Worm (Caenorhabditis elegans) whole organism, young adult: ENCODE results near the gene pqn-36.
A peak's percentile ranks its signal among the peaks of the same experiment; 100 is the strongest.

Experiments
- B0261.1 ChIP-seq: sonication (generic microtip); optimal IDR thresholded peaks from 2 replicates; lab custom pipeline; 2016; ENCODE audit warnings: mild to moderate bottlenecking, missing genetic modification characterization, moderate library complexity, missing compliant biosample characterization
- B0336.3 ChIP-seq: fragments of 200-800 bp; sonication (Bioruptor generic); IDR thresholded peaks from 2 replicates; pipeline ENCODE4 v1.3.6; 2022; ENCODE audit warnings: missing genetic modification characterization, missing compliant biosample characterization
- C17E4.6 ChIP-seq: fragments of 200-800 bp; sonication (Bioruptor generic); IDR thresholded peaks from 2 replicates; pipeline ENCODE4 v1.3.6; 2022; ENCODE audit warnings: missing genetic modification reagents, missing genetic modification characterization, missing compliant biosample characterization
- F10E7.11 ChIP-seq: sonication (generic microtip); optimal IDR thresholded peaks from 2 replicates; lab custom pipeline; 2017; ENCODE audit warnings: mild to moderate bottlenecking, missing genetic modification characterization, moderate library complexity, missing compliant biosample characterization
- F33H1.4 ChIP-seq: fragments of 200-800 bp; sonication (Bioruptor generic); IDR thresholded peaks from 2 replicates; pipeline ENCODE4 v1.3.6; 2022; ENCODE audit warnings: missing genetic modification reagents, missing genetic modification characterization, missing compliant biosample characterization
- F52B5.7 ChIP-seq: sonication (generic microtip); optimal IDR thresholded peaks from 2 replicates; lab custom pipeline; 2016; ENCODE audit warnings: mild to moderate bottlenecking, missing genetic modification characterization, missing compliant biosample characterization
- K11D2.4 ChIP-seq: fragments of 200-800 bp; sonication (Bioruptor generic); IDR thresholded peaks from 2 replicates; pipeline ENCODE4 v1.3.6; 2022; ENCODE audit warnings: missing genetic modification reagents, missing genetic modification characterization, missing compliant biosample characterization
- Y56A3A.18 ChIP-seq: fragments of 200-800 bp; sonication (Bioruptor generic); IDR thresholded peaks from 2 replicates; pipeline ENCODE4 v1.3.6; 2022; ENCODE audit warnings: missing genetic modification reagents, missing genetic modification characterization, missing compliant biosample characterization
- Y79H2A.3 ChIP-seq: fragments of 200-800 bp; sonication (Bioruptor generic); conservative IDR thresholded peaks from 2 replicates; pipeline ENCODE4 v1.3.6; 2022; ENCODE audit warnings: missing genetic modification reagents, missing genetic modification characterization, missing compliant biosample characterization
- Y95B8A.8 ChIP-seq: fragments of 200-800 bp; sonication (Bioruptor generic); IDR thresholded peaks from 2 replicates; pipeline ENCODE4 v1.3.6; 2022; ENCODE audit warnings: missing genetic modification reagents, missing genetic modification characterization, missing compliant biosample characterization
- aptf-3 ChIP-seq: fragments of 200-800 bp; sonication (Bioruptor generic); IDR thresholded peaks from 2 replicates; pipeline ENCODE4 v1.3.6; 2022; ENCODE audit warnings: missing genetic modification characterization, missing compliant biosample characterization
- athp-1 ChIP-seq: sonication (generic microtip); optimal IDR thresholded peaks from 2 replicates; lab custom pipeline; 2017; ENCODE audit warnings: mild to moderate bottlenecking, missing genetic modification characterization, missing compliant biosample characterization
- attf-5 ChIP-seq: fragments of 200-800 bp; sonication (Bioruptor generic); optimal IDR thresholded peaks from 2 replicates; lab custom pipeline; 2018; ENCODE audit warnings: mild to moderate bottlenecking, missing genetic modification characterization, missing compliant biosample characterization
- bed-2 ChIP-seq: fragments of 200-800 bp; sonication (Bioruptor generic); IDR thresholded peaks from 2 replicates; pipeline ENCODE4 v1.3.6; 2022; ENCODE audit warnings: missing genetic modification reagents, missing genetic modification characterization, missing compliant biosample characterization
- cebp-1 ChIP-seq, 2 experiments: fragments of 200-800 bp in 1 of 2; sonication (Bioruptor generic) in 1 of 2; sonication (generic microtip) in 1 of 2; IDR thresholded peaks in 1 of 2; optimal IDR thresholded peaks in 1 of 2; 2 replicates each; pipeline versions ENCODE4 v1.3.6 to Lab custom; 2017 to 2022; ENCODE audit warnings: missing compliant biosample characterization in 2 of 2, missing genetic modification characterization in 2 of 2, mild to moderate bottlenecking in 1 of 2, missing genetic modification reagents in 1 of 2, moderate library complexity in 1 of 2
- ceh-27 ChIP-seq: fragments of 200-800 bp; sonication (Bioruptor generic); optimal IDR thresholded peaks from 2 replicates; lab custom pipeline; 2018; ENCODE audit warnings: mild to moderate bottlenecking, missing genetic modification characterization, moderate library complexity, missing compliant biosample characterization
- dox-1 ChIP-seq: fragments of 200-800 bp; sonication (Bioruptor generic); IDR thresholded peaks from 2 replicates; pipeline ENCODE4 v1.3.6; 2022; ENCODE audit warnings: missing genetic modification reagents, missing genetic modification characterization, missing compliant biosample characterization
- efl-1 ChIP-seq: fragments of 150-350 bp; optimal IDR thresholded peaks from 2 replicates; lab custom pipeline; 2014; ENCODE audit warnings: missing biosample characterization, missing genetic modification reagents, missing genetic modification characterization
- ets-4 ChIP-seq: fragments of 200-800 bp; sonication (Bioruptor generic); optimal IDR thresholded peaks from 2 replicates; lab custom pipeline; 2018; ENCODE audit warnings: mild to moderate bottlenecking, missing genetic modification characterization, missing compliant biosample characterization
- fkh-3 ChIP-seq: sonication (generic microtip); optimal IDR thresholded peaks from 2 replicates; lab custom pipeline; 2016; ENCODE audit warnings: mild to moderate bottlenecking, missing genetic modification characterization, missing compliant biosample characterization
- hlh-12 ChIP-seq: sonication (generic microtip); optimal IDR thresholded peaks from 2 replicates; lab custom pipeline; 2016; ENCODE audit warnings: missing genetic modification characterization, missing compliant biosample characterization
- hlh-26 ChIP-seq: fragments of 200-800 bp; sonication (Bioruptor generic); conservative IDR thresholded peaks from 2 replicates; pipeline ENCODE4 v1.3.6; 2022; ENCODE audit warnings: missing genetic modification reagents, missing genetic modification characterization, missing compliant biosample characterization
- hmg-1.2 ChIP-seq: fragments of 200-800 bp; sonication (Bioruptor generic); IDR thresholded peaks from 2 replicates; pipeline ENCODE4 v1.3.6; 2022; ENCODE audit warnings: missing genetic modification reagents, missing genetic modification characterization, missing compliant biosample characterization
- lag-1 ChIP-seq: fragments of 200-800 bp; sonication (Bioruptor generic); IDR thresholded peaks from 2 replicates; pipeline ENCODE4 v1.3.6; 2022; ENCODE audit warnings: missing genetic modification reagents, missing genetic modification characterization, missing compliant biosample characterization
- let-607 ChIP-seq, 2 experiments: fragments of 200-800 bp in 1 of 2; sonication (Bioruptor generic) in 1 of 2; sonication (generic microtip) in 1 of 2; optimal IDR thresholded peaks; 2 replicates each; lab custom pipeline; 2016 to 2018; ENCODE audit warnings: mild to moderate bottlenecking in 2 of 2, missing compliant biosample characterization in 2 of 2, missing genetic modification characterization in 2 of 2, moderate library complexity in 2 of 2, missing genotype in 1 of 2
- lin-35 ChIP-seq, 3 experiments: fragments of 150-350 bp in 2 of 3; sonication (generic microtip) in 1 of 3; optimal IDR thresholded peaks; 2 replicates each; lab custom pipeline; 2014 to 2018; ENCODE audit warnings: missing biosample characterization in 3 of 3, missing genetic modification characterization in 3 of 3, missing genetic modification reagents in 3 of 3
- lin-54 ChIP-seq: fragments of 200-800 bp; sonication (Bioruptor generic); optimal IDR thresholded peaks from 2 replicates; lab custom pipeline; 2018; ENCODE audit warnings: mild to moderate bottlenecking, missing genetic modification characterization, missing compliant biosample characterization
- madf-3 ChIP-seq: fragments of 200-800 bp; sonication (Bioruptor generic); IDR thresholded peaks from 2 replicates; pipeline ENCODE4 v1.3.6; 2022; ENCODE audit warnings: missing genetic modification reagents, missing genetic modification characterization, missing compliant biosample characterization
- madf-8 ChIP-seq: fragments of 200-800 bp; sonication (Bioruptor generic); conservative IDR thresholded peaks from 2 replicates; pipeline ENCODE4 v1.3.6; 2022; ENCODE audit warnings: missing genetic modification reagents, missing genetic modification characterization, missing compliant biosample characterization
- mcd-1 ChIP-seq: fragments of 200-800 bp; sonication (Bioruptor generic); IDR thresholded peaks from 2 replicates; pipeline ENCODE4 v1.3.6; 2022; ENCODE audit warnings: missing genetic modification reagents, missing genetic modification characterization, missing compliant biosample characterization
- mel-28 ChIP-seq: sonication (generic microtip); optimal IDR thresholded peaks from 2 replicates; lab custom pipeline; 2016; ENCODE audit warnings: borderline replicate concordance, mild to moderate bottlenecking, missing genetic modification characterization, missing compliant biosample characterization
- mes-4 ChIP-seq: sonication (generic microtip); optimal IDR thresholded peaks from 2 replicates; lab custom pipeline; 2016; ENCODE audit warnings: missing genotype, missing genetic modification characterization, missing compliant biosample characterization
- nfya-2 ChIP-seq: fragments of 200-800 bp; sonication (Bioruptor generic); IDR thresholded peaks from 2 replicates; pipeline ENCODE4 v1.3.6; 2022; ENCODE audit warnings: missing genetic modification reagents, missing genetic modification characterization, missing compliant biosample characterization
- nhr-120 ChIP-seq: fragments of 200-800 bp; sonication (Bioruptor generic); IDR thresholded peaks from 2 replicates; pipeline ENCODE4 v1.3.6; 2022; ENCODE audit warnings: missing genetic modification characterization, missing compliant biosample characterization
- nhr-80 ChIP-seq: sonication (generic microtip); optimal IDR thresholded peaks from 2 replicates; lab custom pipeline; 2016; ENCODE audit warnings: missing genetic modification characterization, missing compliant biosample characterization
- pbrm-1 ChIP-seq: fragments of 200-800 bp; sonication (Bioruptor generic); IDR thresholded peaks from 2 replicates; pipeline ENCODE4 v1.3.6; 2022; ENCODE audit warnings: missing genetic modification reagents, missing genetic modification characterization, missing compliant biosample characterization
- rpc-1 ChIP-seq, 2 experiments: fragments of 150-350 bp in 1 of 2; sonication (generic microtip) in 1 of 2; optimal IDR thresholded peaks; 2 replicates each; lab custom pipeline; 2014 to 2018; ENCODE audit warnings: missing biosample characterization in 1 of 2, missing genetic modification characterization in 1 of 2, missing genetic modification reagents in 1 of 2, missing genotype in 1 of 2
- sea-2 ChIP-seq: fragments of 200-800 bp; sonication (Bioruptor generic); IDR thresholded peaks from 2 replicates; pipeline ENCODE4 v1.3.6; 2022; ENCODE audit warnings: missing genetic modification characterization, missing compliant biosample characterization
- snpc-1.1 ChIP-seq: sonication (generic microtip); optimal IDR thresholded peaks from 2 replicates; lab custom pipeline; 2017; ENCODE audit warnings: missing genetic modification characterization, mild to moderate bottlenecking, missing compliant biosample characterization, antibody characterized with exemption, moderate library complexity, missing genotype, missing genetic modification reagents; ENCODE audit not compliant: insufficient read depth
- snpc-4 ChIP-seq, 5 experiments: fragments of 150-350 bp in 1 of 5; sonication (generic microtip) in 4 of 5; optimal IDR thresholded peaks; 2 replicates each; lab custom pipeline; 2014 to 2018; ENCODE audit warnings: missing genetic modification characterization in 5 of 5, missing biosample characterization in 3 of 5, antibody characterized with exemption in 2 of 5, mild to moderate bottlenecking in 2 of 5, missing compliant biosample characterization in 2 of 5, missing genotype in 2 of 5, moderate library complexity in 2 of 5, missing genetic modification reagents in 1 of 5
- tlf-1 ChIP-seq: fragments of 200-800 bp; sonication (Bioruptor generic); optimal IDR thresholded peaks from 2 replicates; lab custom pipeline; 2018; ENCODE audit warnings: mild to moderate bottlenecking, missing genetic modification characterization, missing compliant biosample characterization
- unc-62 ChIP-seq: fragments of 150-350 bp; optimal IDR thresholded peaks from 2 replicates; lab custom pipeline; 2014; ENCODE audit warnings: missing biosample characterization, missing genetic modification reagents, missing genetic modification characterization
- zfh-2 ChIP-seq: fragments of 200-800 bp; sonication (Bioruptor generic); conservative IDR thresholded peaks from 2 replicates; pipeline ENCODE4 v1.3.6; 2022; ENCODE audit warnings: missing genetic modification reagents, missing genetic modification characterization, missing compliant biosample characterization
- ztf-22 ChIP-seq: fragments of 200-800 bp; sonication (Bioruptor generic); optimal IDR thresholded peaks from 2 replicates; lab custom pipeline; 2018; ENCODE audit warnings: mild to moderate bottlenecking, missing genetic modification characterization, moderate library complexity, missing compliant biosample characterization
- ztf-26 ChIP-seq: sonication (generic microtip); optimal IDR thresholded peaks from 2 replicates; lab custom pipeline; 2017; ENCODE audit warnings: missing genetic modification characterization, missing compliant biosample characterization
- ztf-28 ChIP-seq: fragments of 200-800 bp; sonication (Bioruptor generic); IDR thresholded peaks from 2 replicates; pipeline ENCODE4 v1.3.6; 2022; ENCODE audit warnings: missing genetic modification reagents, missing genetic modification characterization, missing compliant biosample characterization

pqn-36 gene

DNA sequence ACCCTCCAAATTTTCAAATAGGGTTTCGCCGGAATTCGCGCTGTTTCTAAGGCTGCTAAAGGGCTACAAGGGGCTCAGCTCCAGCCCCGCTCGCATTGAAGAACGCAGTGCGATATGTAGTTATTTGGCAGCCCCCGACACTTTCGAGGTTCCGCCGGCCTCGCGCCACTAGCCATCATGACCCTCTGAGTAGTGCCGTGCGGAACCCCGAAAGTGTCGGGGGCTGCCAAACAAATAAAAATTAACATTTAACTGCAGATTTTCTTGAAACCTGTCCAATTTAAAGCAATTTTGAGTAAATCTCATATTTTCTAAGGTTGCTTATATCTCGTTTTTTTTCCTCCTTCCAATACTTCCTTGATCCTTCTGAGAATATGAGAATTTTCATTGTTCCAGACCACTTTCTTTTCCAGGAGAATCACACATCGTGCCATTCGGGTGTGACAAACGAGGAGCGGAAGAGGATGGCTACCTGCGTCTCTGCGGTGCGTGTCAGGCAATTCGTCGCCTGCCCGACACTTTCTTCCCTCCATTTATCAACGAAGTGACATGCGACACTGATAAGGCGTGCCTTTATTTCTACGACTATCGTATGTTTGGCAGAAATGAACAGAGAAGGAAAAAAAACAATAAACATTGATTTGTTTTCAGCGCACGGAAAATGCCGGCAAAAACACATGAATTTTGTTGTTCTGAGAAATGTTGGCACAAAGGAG lies 8.6 kb upstream of the pqn-36 start:
- TF ChIP-seq C17E4.6 (no peak), F52B5.7 (tag; lab: Kevin White, UChicago) (no peak), fkh-3 (no peak), hmg-1.2 (GFP tag; lab: Robert Waterston, UW) (no peak), cebp-1 (GFP tag; IDR thresholded peaks at IDR 0.05; lab: Robert Waterston, UW) (no peak), cebp-1 (tag; optimal IDR thresholded peaks at IDR 0.05; lab: Kevin White, UChicago) (no peak), unc-62 (GFP tag; lab: Kevin White, UChicago) (peak; percentile 27), bed-2 (GFP tag; lab: Robert Waterston, UW) (no peak), nhr-120 (GFP tag; lab: Robert Waterston, UW) (no peak), Y95B8A.8 (GFP tag; lab: Robert Waterston, UW) (no peak), lin-35 (GFP tag; optimal IDR thresholded peaks at IDR 0.05; lab: Kevin White, UChicago) (no peak), dox-1 (GFP tag; lab: Robert Waterston, UW) (peak; percentile 77), Y56A3A.18 (GFP tag; lab: Robert Waterston, UW) (no peak), B0336.3 (no peak), nfya-2 (no peak), nhr-80 (tag; lab: Kevin White, UChicago) (peak; percentile 96), pbrm-1 (GFP tag; lab: Robert Waterston, UW) (0 out of 2 replicates have a peak, but pooled peaks have one; percentile 15), tlf-1 (GFP tag; lab: Kevin White, UChicago) (no peak), K11D2.4 (no peak), mel-28 (no peak), attf-5 (no peak), athp-1 (no peak), mcd-1 (GFP tag; lab: Robert Waterston, UW) (no peak), rpc-1 (optimal IDR thresholded peaks at IDR 0.05; lab: Kevin White, UChicago) (no peak), rpc-1 (tag; optimal IDR thresholded peaks at IDR 0.05; lab: Kevin White, UChicago) (no peak), F33H1.4 (GFP tag; lab: Robert Waterston, UW) (no peak), mes-4 (tag; lab: Kevin White, UChicago) (no peak), sea-2 (GFP tag; lab: Robert Waterston, UW) (no peak), efl-1 (no peak), Y79H2A.3 (no peak), lag-1 (GFP tag; lab: Robert Waterston, UW) (no peak), aptf-3 (GFP tag; lab: Robert Waterston, UW) (no peak), let-607 (tag; optimal IDR thresholded peaks at IDR 0.05; lab: Kevin White, UChicago) (peak in 1 of 2 experiments; percentile 8), snpc-4 (GFP tag; optimal IDR thresholded peaks at IDR 0.05; lab: Kevin White, UChicago) (no peak), snpc-4 (tag; optimal IDR thresholded peaks at IDR 0.05; lab: Kevin White, UChicago) (peak in 3 of 4 experiments; percentile 72 to 80 (median 75)), ets-4 (peak; percentile 92), ztf-22 (GFP tag; lab: Kevin White, UChicago) (peak; percentile 6), hlh-12 (tag; lab: Kevin White, UChicago) (no peak), B0261.1 (no peak), ztf-26 (tag; lab: Kevin White, UChicago) (no peak), hlh-26 (GFP tag; lab: Robert Waterston, UW) (no peak), lin-54 (no peak), ztf-28 (no peak), snpc-1.1 (tag; lab: Kevin White, UChicago) (no peak), F10E7.11 (tag; lab: Kevin White, UChicago) (no peak), madf-8 (GFP tag; lab: Robert Waterston, UW) (no peak), madf-3 (GFP tag; lab: Robert Waterston, UW) (no peak), zfh-2 (peak; percentile 56; the same call in 1 of the 2 replicates), ceh-27 (GFP tag; lab: Kevin White, UChicago) (no peak)
